Fruit fly (Drosophila melanogaster): Measurements from ENCODE around the gene Mrp4.

The Mrp4 gene

DNA sequence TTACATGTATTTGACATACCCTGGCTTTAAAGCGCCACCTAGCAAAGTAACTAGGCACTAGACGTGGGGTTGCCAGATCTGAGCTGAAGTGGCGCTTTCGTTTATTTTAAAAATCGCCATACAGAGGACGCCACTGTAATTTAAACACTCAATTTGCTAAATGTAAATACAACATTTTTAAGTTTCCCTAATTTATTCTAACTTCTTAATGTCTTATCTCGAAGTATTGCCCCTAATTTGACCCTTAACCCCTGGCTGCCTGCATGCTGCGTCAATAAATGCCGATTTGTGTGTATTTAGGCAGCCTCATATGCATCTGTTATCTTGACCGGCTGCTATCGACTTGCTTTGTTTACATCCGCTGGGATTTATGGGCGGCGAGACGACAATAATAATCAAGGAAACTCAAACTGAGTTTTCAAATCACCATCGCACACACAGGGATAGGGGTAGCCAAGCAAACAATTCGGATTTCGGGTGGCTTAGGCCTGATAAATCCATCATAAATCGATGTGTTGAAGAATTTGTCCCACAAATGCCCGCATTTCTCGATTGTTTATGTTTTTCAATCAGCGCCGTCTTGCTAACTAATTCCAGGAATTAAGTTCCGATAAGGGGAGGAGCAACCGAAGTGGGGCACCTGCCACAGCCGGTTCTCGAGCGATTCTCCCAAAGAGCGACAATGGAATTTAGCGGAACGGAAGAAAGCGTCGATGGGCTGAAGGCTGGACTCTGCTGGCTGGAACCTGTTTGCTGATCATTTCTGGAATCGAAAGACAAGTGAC is 44.4 kb downstream of the Mrp4 start (continued):
- TF ChIP-seq toy (GFP tag; IDR thresholded peaks at IDR 0.05): no peak
- peak; percentile 84 for TF ChIP-seq E2f2 (GFP tag; IDR thresholded peaks at IDR 0.05)
- no peak for TF ChIP-seq corto (GFP tag; optimal IDR thresholded peaks at IDR 0.05)
- TF ChIP-seq gcm2 (GFP tag; optimal IDR thresholded peaks at IDR 0.05): peak; percentile 41
- peak; percentile 69 for TF ChIP-seq CG1647 (GFP tag; optimal IDR thresholded peaks at IDR 0.05)
- peak; percentile 9 for TF ChIP-seq fd102C (GFP tag; optimal IDR thresholded peaks at IDR 0.05)
- peak; percentile 86; the same call in 2 of the 3 replicates for TF ChIP-seq CG2199 (GFP tag; IDR thresholded peaks at IDR 0.05)
- TF ChIP-seq tap (tag; optimal IDR thresholded peaks at IDR 0.05): no peak
- TF ChIP-seq CG6175 (GFP tag; IDR thresholded peaks at IDR 0.05): peak; percentile 21; the same call in 1 of the 3 replicates
- no peak for TF ChIP-seq aop (GFP tag; IDR thresholded peaks at IDR 0.05)
- TF ChIP-seq CG7372 (GFP tag; IDR thresholded peaks at IDR 0.05): peak; percentile 55; the same call in 1 of the 2 replicates
- peak; percentile 24 for TF ChIP-seq dm (GFP tag; optimal IDR thresholded peaks at IDR 0.05)
- TF ChIP-seq CG12219 (GFP tag; optimal IDR thresholded peaks at IDR 0.05): no peak
- TF ChIP-seq ems (GFP tag; optimal IDR thresholded peaks at IDR 0.05): no peak
- TF ChIP-seq Doc3 (GFP tag; IDR thresholded peaks at IDR 0.05; ENCODE audit: partially characterized antibody): no peak
- TF ChIP-seq CoRest (tag; optimal IDR thresholded peaks at IDR 0.05): peak; percentile 72
- TF ChIP-seq CG11247 (GFP tag; IDR thresholded peaks at IDR 0.05): peak; percentile 89
- peak; percentile 18 for TF ChIP-seq unpg (GFP tag; optimal IDR thresholded peaks at IDR 0.05)
- peak; percentile 83 for TF ChIP-seq CG5245 (GFP tag; optimal IDR thresholded peaks at IDR 0.05)
- TF ChIP-seq gt (GFP tag; IDR thresholded peaks at IDR 0.05): 0 out of 2 replicates have a peak, but pooled peaks have one; percentile 31
- peak; percentile 93 for TF ChIP-seq NFAT (GFP tag; IDR thresholded peaks at IDR 0.05)
- TF ChIP-seq Elba2 (GFP tag; optimal IDR thresholded peaks at IDR 0.05): peak; percentile 9
- peak; percentile 29 for TF ChIP-seq ab (GFP tag; optimal IDR thresholded peaks at IDR 0.05)
- peak; percentile 96 for TF ChIP-seq CG11456 (GFP tag; IDR thresholded peaks at IDR 0.05)
- TF ChIP-seq en (GFP tag; optimal IDR thresholded peaks at IDR 0.05): no peak
- TF ChIP-seq Eip74EF (GFP tag; optimal IDR thresholded peaks at IDR 0.05): peak in 1 of 2 experiments; percentile 51
- TF ChIP-seq chinmo (GFP tag; IDR thresholded peaks at IDR 0.05; ENCODE audit: partially characterized antibody): 0 out of 4 replicates have a peak, but pooled peaks have one; percentile 21
- no peak for TF ChIP-seq h (optimal IDR thresholded peaks at IDR 0.05)
- peak; percentile 56; the same call in 1 of the 2 replicates for TF ChIP-seq CG17328 (GFP tag; IDR thresholded peaks at IDR 0.05)
- TF ChIP-seq CG3281 (GFP tag; optimal IDR thresholded peaks at IDR 0.05): no peak
- TF ChIP-seq Trl (optimal IDR thresholded peaks at IDR 0.05): no peak
- peak; percentile 39 for TF ChIP-seq Trl (GFP tag; optimal IDR thresholded peaks at IDR 0.05)
- no peak for TF ChIP-seq zen2 (GFP tag; IDR thresholded peaks at IDR 0.05; ENCODE audit: partially characterized antibody)
- TF ChIP-seq CG16815 (GFP tag; optimal IDR thresholded peaks at IDR 0.05): peak; percentile 42
- peak; percentile 7 for TF ChIP-seq CG4282 (GFP tag; optimal IDR thresholded peaks at IDR 0.05)
- TF ChIP-seq Kr (GFP tag; optimal IDR thresholded peaks at IDR 0.05): peak; percentile 78
- peak; percentile 21; the same call in 1 of the 3 replicates for TF ChIP-seq croc (GFP tag; conservative IDR thresholded peaks at IDR 0.05)
- TF ChIP-seq B-H2 (GFP tag; optimal IDR thresholded peaks at IDR 0.05): peak; percentile 40
- no peak for TF ChIP-seq gce (GFP tag; IDR thresholded peaks at IDR 0.05)
- peak; percentile 90 for TF ChIP-seq Lhr (GFP tag; optimal IDR thresholded peaks at IDR 0.05)
- peak; percentile 70 for TF ChIP-seq CG11504 (tag; optimal IDR thresholded peaks at IDR 0.05)
- peak; percentile 12; the same call in 1 of the 2 replicates for TF ChIP-seq chm (GFP tag; IDR thresholded peaks at IDR 0.05)
- TF ChIP-seq sd (tag; optimal IDR thresholded peaks at IDR 0.05): peak; percentile 23
- TF ChIP-seq pb (GFP tag; optimal IDR thresholded peaks at IDR 0.05): no peak
- TF ChIP-seq tll (GFP tag; optimal IDR thresholded peaks at IDR 0.05): peak in 1 of 2 experiments; percentile 66
- TF ChIP-seq CG9727 (GFP tag; optimal IDR thresholded peaks at IDR 0.05): peak; percentile 44
- TF ChIP-seq Poxn (GFP tag; IDR thresholded peaks at IDR 0.05): no peak
- TF ChIP-seq sqz (GFP tag; optimal IDR thresholded peaks at IDR 0.05): no peak
- TF ChIP-seq zen (tag; optimal IDR thresholded peaks at IDR 0.05): peak; percentile 79
- peak; percentile 82 for TF ChIP-seq sens (GFP tag)
